Worm (Caenorhabditis elegans) whole organism, L1 larva: ENCODE results near the gene Y43F8C.17.
"Not testable (repeated sequence)": the region's sequence is repeated elsewhere in the genome, so short reads cannot be mapped to it uniquely, and the experiment has no call there.

Experiments
- C04F5.9 ChIP-seq: sonication (generic microtip); optimal IDR thresholded peaks from 2 replicates; lab custom pipeline; 2016; ENCODE audit warnings: missing genetic modification characterization, missing compliant biosample characterization
- C16A3.4 ChIP-seq: fragments of 150-350 bp; optimal IDR thresholded peaks from 2 replicates; lab custom pipeline; 2014; ENCODE audit warnings: missing biosample characterization, missing genetic modification characterization
- C34B4.2 ChIP-seq: sonication (generic microtip); optimal IDR thresholded peaks from 2 replicates; lab custom pipeline; 2017; ENCODE audit warnings: mild to moderate bottlenecking, missing genetic modification characterization, missing compliant biosample characterization
- F16B12.6 ChIP-seq: fragments of 150-350 bp; optimal IDR thresholded peaks from 2 replicates; lab custom pipeline; 2014; ENCODE audit warnings: missing biosample characterization, missing genetic modification characterization
- alr-1 ChIP-seq: fragments of 200-800 bp; sonication (Bioruptor generic); optimal IDR thresholded peaks from 2 replicates; lab custom pipeline; 2018; ENCODE audit warnings: borderline replicate concordance, mild to moderate bottlenecking, missing genetic modification characterization, missing compliant biosample characterization
- ceh-8 ChIP-seq: fragments of 200-800 bp; sonication (Bioruptor generic); optimal IDR thresholded peaks from 2 replicates; lab custom pipeline; 2018; ENCODE audit warnings: mild to moderate bottlenecking, missing genetic modification characterization, moderate library complexity, missing compliant biosample characterization
- efl-1 ChIP-seq, 4 experiments: fragments of 150-350 bp; optimal IDR thresholded peaks in 3 of 4; peaks in 1 of 4; 1 replicate in 1 of 4; 2 replicates in 3 of 4; lab custom pipeline; 2014; ENCODE audit warnings: missing biosample characterization in 2 of 4, missing genetic modification characterization in 2 of 4, missing genetic modification reagents in 2 of 4
- efl-3 ChIP-seq: fragments of 200-800 bp; sonication (Bioruptor generic); optimal IDR thresholded peaks from 2 replicates; lab custom pipeline; 2018; ENCODE audit warnings: mild to moderate bottlenecking, missing genetic modification characterization, missing compliant biosample characterization
- egl-13 ChIP-seq: sonication (generic microtip); optimal IDR thresholded peaks from 2 replicates; lab custom pipeline; 2016; ENCODE audit warnings: missing genotype, missing genetic modification reagents, missing genetic modification characterization, missing compliant biosample characterization
- elt-2 ChIP-seq: sonication (generic microtip); optimal IDR thresholded peaks from 2 replicates; lab custom pipeline; 2016; ENCODE audit warnings: missing genetic modification characterization, mild to moderate bottlenecking, inconsistent platforms, missing compliant biosample characterization, missing genetic modification reagents
- elt-3 ChIP-seq, 6 experiments: fragments of 150-350 bp in 1 of 6; sonication (generic microtip); optimal IDR thresholded peaks; 2 replicates each; lab custom pipeline; 2017 to 2018; ENCODE audit warnings: missing biosample characterization in 6 of 6, missing genetic modification characterization in 6 of 6, inconsistent platforms in 1 of 6
- ets-5 ChIP-seq: fragments of 200-800 bp; sonication (Bioruptor generic); IDR thresholded peaks from 2 replicates; pipeline ENCODE4 v1.3.6; 2022; ENCODE audit warnings: missing genetic modification characterization, missing compliant biosample characterization
- hlh-4 ChIP-seq: sonication (generic microtip); optimal IDR thresholded peaks from 2 replicates; lab custom pipeline; 2016; ENCODE audit warnings: mild to moderate bottlenecking, missing genetic modification characterization, missing compliant biosample characterization
- hpl-2 ChIP-seq: fragments of 150-350 bp; optimal IDR thresholded peaks from 2 replicates; lab custom pipeline; 2014; ENCODE audit warnings: missing biosample characterization, missing genetic modification reagents, missing genetic modification characterization
- lin-13 ChIP-seq: fragments of 150-350 bp; optimal IDR thresholded peaks from 2 replicates; lab custom pipeline; 2014; ENCODE audit warnings: missing biosample characterization, missing genetic modification reagents, missing genetic modification characterization
- lin-35 ChIP-seq, 2 experiments: fragments of 150-350 bp; optimal IDR thresholded peaks; 2 replicates each; lab custom pipeline; 2014; ENCODE audit warnings: missing biosample characterization in 2 of 2, missing genetic modification characterization in 2 of 2, missing genetic modification reagents in 2 of 2
- lin-39 ChIP-seq: fragments of 150-350 bp; optimal IDR thresholded peaks from 2 replicates; lab custom pipeline; 2014; ENCODE audit warnings: missing biosample characterization, missing genetic modification reagents, missing genetic modification characterization
- lir-3 ChIP-seq: sonication (generic microtip); optimal IDR thresholded peaks from 2 replicates; lab custom pipeline; 2016; ENCODE audit warnings: mild to moderate bottlenecking, missing genetic modification characterization, moderate library complexity, missing compliant biosample characterization; ENCODE audit not compliant: poor library complexity
- mab-9 ChIP-seq: fragments of 200-800 bp; sonication (Bioruptor generic); IDR thresholded peaks from 2 replicates; pipeline ENCODE4 v1.3.6; 2022; ENCODE audit warnings: missing genetic modification reagents, missing genetic modification characterization, missing compliant biosample characterization
- mdl-1 ChIP-seq, 2 experiments: fragments of 150-350 bp; optimal IDR thresholded peaks; 2 replicates each; lab custom pipeline; 2014 to 2017; ENCODE audit warnings: missing biosample characterization in 2 of 2, missing genetic modification characterization in 2 of 2, inconsistent platforms in 1 of 2
- nhr-47 ChIP-seq: sonication (generic microtip); optimal IDR thresholded peaks from 2 replicates; lab custom pipeline; 2016; ENCODE audit warnings: mild to moderate bottlenecking, missing genetic modification characterization, moderate library complexity, missing compliant biosample characterization
- nhr-71 ChIP-seq: sonication (generic microtip); optimal IDR thresholded peaks from 2 replicates; lab custom pipeline; 2016; ENCODE audit warnings: mild to moderate bottlenecking, missing genetic modification characterization, moderate library complexity, missing compliant biosample characterization
- nhr-77 ChIP-seq: fragments of 150-350 bp; optimal IDR thresholded peaks from 2 replicates; lab custom pipeline; 2014; ENCODE audit warnings: missing biosample characterization, missing genetic modification characterization
- nhr-85 ChIP-seq: sonication (generic microtip); peaks from one replicate; lab custom pipeline; 2016; ENCODE audit warnings: missing genetic modification characterization, inconsistent platforms, missing compliant biosample characterization
- pax-3 ChIP-seq: fragments of 200-800 bp; sonication (Bioruptor generic); optimal IDR thresholded peaks from 2 replicates; lab custom pipeline; 2018; ENCODE audit warnings: mild to moderate bottlenecking, missing genetic modification characterization, moderate library complexity, missing compliant biosample characterization
- pqm-1 ChIP-seq: sonication (generic microtip); optimal IDR thresholded peaks from 3 replicates; lab custom pipeline; 2017; ENCODE audit warnings: missing biosample characterization, missing genetic modification characterization
- rnt-1 ChIP-seq: sonication (generic microtip); optimal IDR thresholded peaks from 2 replicates; lab custom pipeline; 2016; ENCODE audit warnings: mild to moderate bottlenecking, missing genetic modification characterization, moderate library complexity, missing compliant biosample characterization
- sptf-1 ChIP-seq: fragments of 150-350 bp; optimal IDR thresholded peaks from 2 replicates; lab custom pipeline; 2014; ENCODE audit warnings: missing biosample characterization, missing genetic modification characterization
- unc-62 ChIP-seq: fragments of 150-350 bp; optimal IDR thresholded peaks from 2 replicates; lab custom pipeline; 2014; ENCODE audit warnings: missing biosample characterization, missing genetic modification reagents, missing genetic modification characterization
- vab-15 ChIP-seq: sonication (generic microtip); optimal IDR thresholded peaks from 2 replicates; lab custom pipeline; 2017; ENCODE audit warnings: missing genotype, mild to moderate bottlenecking, missing genetic modification characterization, missing compliant biosample characterization
- xbp-1 ChIP-seq: sonication (generic microtip); optimal IDR thresholded peaks from 2 replicates; lab custom pipeline; 2016; ENCODE audit warnings: missing genetic modification characterization, missing compliant biosample characterization
- zip-4 ChIP-seq: fragments of 200-800 bp; sonication (Bioruptor generic); optimal IDR thresholded peaks from 2 replicates; lab custom pipeline; 2018; ENCODE audit warnings: mild to moderate bottlenecking, missing genetic modification characterization, moderate library complexity, missing compliant biosample characterization
- ztf-11 ChIP-seq, 2 experiments: sonication (generic microtip); optimal IDR thresholded peaks; 2 replicates each; lab custom pipeline; 2016 to 2017; ENCODE audit warnings: missing genetic modification characterization in 2 of 2, missing biosample characterization in 1 of 2, missing compliant biosample characterization in 1 of 2

Gene Y43F8C.17

ce11 chrV:19691954-19692353 lies 24.0 kb upstream of the Y43F8C.17 start:
- TF ChIP-seq lir-3 (tag; lab: Kevin White, UChicago), result no peak
- no peak for TF ChIP-seq mab-9 (GFP tag; lab: Robert Waterston, UW)
- no peak for TF ChIP-seq sptf-1
- no peak for TF ChIP-seq rnt-1
- TF ChIP-seq nhr-77 (tag; lab: Kevin White, UChicago), result no peak
- no peak for TF ChIP-seq efl-1 (optimal IDR thresholded peaks at IDR 0.05; lab: Kevin White, UChicago)
- TF ChIP-seq efl-1 (GFP tag; optimal IDR thresholded peaks at IDR 0.05 in 1 of 2; lab: Kevin White, UChicago), result no peak
- no peak for TF ChIP-seq nhr-85 (tag; lab: Kevin White, UChicago)
- no peak for TF ChIP-seq hpl-2 (GFP tag; lab: Kevin White, UChicago)
- no peak for TF ChIP-seq pax-3
- no peak for TF ChIP-seq ceh-8 (GFP tag; lab: Kevin White, UChicago)
- TF ChIP-seq lin-13, result no peak

DNA sequence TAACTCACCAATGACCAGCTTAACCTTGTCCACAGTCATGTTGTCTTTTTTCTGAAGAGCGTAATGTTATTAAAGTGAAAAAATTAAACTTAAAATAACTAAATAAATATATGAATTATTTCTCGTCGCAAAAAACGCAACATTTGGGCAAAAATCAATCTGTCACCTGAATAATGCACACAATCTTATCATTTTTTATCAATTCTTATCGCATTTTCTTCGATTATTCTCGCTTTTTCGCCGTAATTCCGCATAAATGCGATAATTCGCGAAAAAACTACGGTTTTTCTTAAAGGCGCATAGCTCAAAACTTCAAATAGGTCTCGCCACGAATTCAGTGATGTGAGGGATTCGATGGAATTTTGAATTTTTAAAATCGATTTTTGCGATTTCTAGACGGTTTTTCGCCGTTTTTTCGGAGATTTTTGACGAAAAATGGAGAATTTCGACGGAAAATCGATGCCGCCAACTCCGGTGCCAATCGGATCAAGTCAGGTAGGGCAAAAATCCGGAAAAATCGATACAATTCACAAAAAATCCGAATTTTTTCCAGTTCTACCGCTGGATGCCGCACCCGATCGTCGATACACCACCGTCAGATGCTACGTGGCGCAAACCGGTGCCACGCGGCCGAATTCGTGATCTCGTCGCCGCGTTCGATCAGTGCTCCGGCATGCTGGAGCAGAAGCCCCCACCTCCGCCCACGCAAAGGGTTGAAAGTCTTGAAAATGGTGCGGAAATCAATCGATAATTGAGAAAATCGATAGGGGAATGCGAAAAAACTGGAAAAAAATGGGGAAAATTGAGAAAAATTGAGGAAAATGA lies 18.4 kb upstream of the Y43F8C.17 start, which contains the start of the genes Y43F8C.13 and ani-3:
Gene Y43F8C.13, minus strand, starts transcription at position 51 of the 825 bp plus-strand sequence.
Gene ani-3, plus strand, starts transcription at position 385 of the 825 bp plus-strand sequence.
- TF ChIP-seq zip-4 (GFP tag; lab: Kevin White, UChicago), result no peak
- peak; percentile 72 for TF ChIP-seq elt-2 (tag; lab: Kevin White, UChicago)
- peak in 1 of 2 experiments; percentile 41 for TF ChIP-seq lin-35 (GFP tag; optimal IDR thresholded peaks at IDR 0.05; lab: Kevin White, UChicago)
- no peak for TF ChIP-seq C34B4.2 (tag; lab: Kevin White, UChicago)
- peak; percentile 85 for TF ChIP-seq pqm-1 (tag; lab: Kevin White, UChicago)
- TF ChIP-seq, all 84 proteins: peak for 3

ce11 chrV:19708849-19709248 lies 7.1 kb upstream of the Y43F8C.17 start, which contains the start of gene srv-3:
srv-3 (minus strand) TSS chrV:19708949.
- no peak for TF ChIP-seq elt-3 (tag; optimal IDR thresholded peaks at IDR 0.05; lab: Kevin White, UChicago)
- TF ChIP-seq unc-62 (GFP tag; lab: Kevin White, UChicago), result no peak
- TF ChIP-seq ztf-11 (tag; optimal IDR thresholded peaks at IDR 0.05; lab: Kevin White, UChicago), result no peak
- no peak for TF ChIP-seq pax-3
- TF ChIP-seq C16A3.4 (tag; lab: Kevin White, UChicago), result no peak
- TF ChIP-seq lin-39 (tag; lab: Kevin White, UChicago), result no peak
- no peak for TF ChIP-seq vab-15 (tag; lab: Kevin White, UChicago)
- no peak for TF ChIP-seq nhr-47 (tag; lab: Kevin White, UChicago)
- TF ChIP-seq hlh-4 (tag; lab: Kevin White, UChicago), result no peak
- no peak for TF ChIP-seq egl-13 (tag; lab: Kevin White, UChicago)
- TF ChIP-seq mdl-1 (tag; optimal IDR thresholded peaks at IDR 0.05; lab: Kevin White, UChicago), result no peak
- TF ChIP-seq alr-1 (tag; lab: Kevin White, UChicago), result no peak
- no peak for TF ChIP-seq elt-2 (tag; lab: Kevin White, UChicago)
- TF ChIP-seq ets-5, result no peak
- TF ChIP-seq C04F5.9 (tag; lab: Kevin White, UChicago), result no peak
- TF ChIP-seq efl-3 (GFP tag; lab: Kevin White, UChicago), result no peak

DNA sequence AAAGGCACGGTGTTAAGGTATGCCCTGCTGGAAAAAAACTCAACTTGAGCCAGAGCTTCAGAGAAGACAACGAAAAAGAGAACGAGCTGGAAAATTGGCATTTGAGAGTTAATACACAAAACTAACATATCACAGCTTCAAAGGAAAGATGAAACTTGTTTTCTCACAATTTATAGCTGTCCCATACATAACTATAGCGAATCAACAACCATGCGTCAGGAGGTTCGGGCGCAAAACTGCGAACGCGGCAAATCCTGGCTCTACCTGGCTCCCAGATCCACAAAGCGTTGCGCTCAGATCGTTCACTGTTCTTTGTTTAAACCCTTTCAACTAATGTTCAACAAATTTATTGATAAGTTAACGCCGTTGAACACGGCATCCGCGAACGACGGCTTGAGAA lies 5.4 kb upstream of the Y43F8C.17 start, which contains the start of gene Y43F8C.15:
Gene Y43F8C.15, minus strand, starts transcription at position 101 of the 400 bp plus-strand sequence.
- TF ChIP-seq F16B12.6, xbp-1, nhr-71 (tag; lab: Kevin White, UChicago): not testable (repeated sequence)
